Worm (Caenorhabditis elegans) whole organism, L3 larva: ENCODE results near the gene F42C5.3.

Experiments
- ama-1 ChIP-seq: fragments of 150-350 bp; optimal IDR thresholded peaks from 2 replicates; lab custom pipeline; 2018
- ceh-82 ChIP-seq: fragments of 150-350 bp; optimal IDR thresholded peaks from 2 replicates; lab custom pipeline; 2014; ENCODE audit warnings: missing biosample characterization, missing genetic modification characterization
- daf-12 ChIP-seq: fragments of 150-350 bp; optimal IDR thresholded peaks from 2 replicates; lab custom pipeline; 2014; ENCODE audit warnings: missing biosample characterization, missing genetic modification reagents, missing genetic modification characterization
- egl-27 ChIP-seq: sonication (generic microtip); optimal IDR thresholded peaks from 4 replicates; lab custom pipeline; 2017; ENCODE audit warnings: missing biosample characterization, missing genetic modification reagents, missing genetic modification characterization
- elt-3 ChIP-seq, 3 experiments: fragments of 150-350 bp in 1 of 3; sonication (generic microtip) in 2 of 3; optimal IDR thresholded peaks; 2 replicates in 2 of 3; 4 replicates in 1 of 3; lab custom pipeline; 2014 to 2017; ENCODE audit warnings: missing biosample characterization in 3 of 3, missing genetic modification characterization in 3 of 3
- fkh-10 ChIP-seq: sonication (generic microtip); optimal IDR thresholded peaks from 2 replicates; lab custom pipeline; 2017; ENCODE audit warnings: missing biosample characterization, missing genetic modification reagents, missing genetic modification characterization
- jun-1 ChIP-seq: fragments of 150-350 bp; optimal IDR thresholded peaks from 2 replicates; lab custom pipeline; 2014; ENCODE audit warnings: missing biosample characterization, missing genetic modification reagents, missing genetic modification characterization
- nhr-12 ChIP-seq: fragments of 150-350 bp; optimal IDR thresholded peaks from 2 replicates; lab custom pipeline; 2014; ENCODE audit warnings: missing biosample characterization, missing genetic modification characterization
- nhr-237 ChIP-seq: fragments of 150-350 bp; optimal IDR thresholded peaks from 2 replicates; lab custom pipeline; 2014; ENCODE audit warnings: missing biosample characterization, missing genetic modification characterization
- nhr-25 ChIP-seq: sonication (generic microtip); optimal IDR thresholded peaks from 2 replicates; lab custom pipeline; 2017; ENCODE audit warnings: missing biosample characterization, missing genetic modification characterization
- nhr-28 ChIP-seq: fragments of 150-350 bp; optimal IDR thresholded peaks from 2 replicates; lab custom pipeline; 2014; ENCODE audit warnings: missing biosample characterization, missing genetic modification characterization
- pqm-1 ChIP-seq: fragments of 150-350 bp; optimal IDR thresholded peaks from 2 replicates; lab custom pipeline; 2017; ENCODE audit warnings: missing biosample characterization, missing genetic modification characterization, inconsistent platforms
- snpc-4 ChIP-seq: fragments of 150-350 bp; optimal IDR thresholded peaks from 2 replicates; lab custom pipeline; 2014; ENCODE audit warnings: missing biosample characterization, missing genetic modification characterization
- unc-39 ChIP-seq: sonication (generic microtip); optimal IDR thresholded peaks from 4 replicates; lab custom pipeline; 2017; ENCODE audit warnings: missing biosample characterization, missing genetic modification characterization

DNA sequence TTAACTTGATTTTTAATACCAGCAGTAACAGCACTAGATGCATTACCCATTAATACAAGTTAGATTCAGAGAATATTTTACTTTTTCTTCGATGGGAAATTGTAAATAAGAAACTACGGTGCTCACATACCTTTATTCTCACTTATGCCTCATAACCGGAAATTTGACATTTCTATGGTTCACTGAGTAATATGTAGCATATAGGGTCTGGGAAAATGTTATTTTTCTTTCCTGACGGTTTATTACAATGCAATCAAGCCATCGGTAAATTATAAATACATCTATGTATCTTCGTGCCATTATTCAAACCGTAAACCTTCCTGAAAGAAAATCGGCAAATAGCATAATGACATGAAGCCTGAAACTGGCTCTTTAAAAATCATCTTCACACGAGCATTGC is 45.3 kb upstream of the F42C5.3 start, which contains the start of gene ocr-4:
- TF ChIP-seq nhr-28 (tag; lab: Kevin White, UChicago) (no peak), daf-12 (tag; lab: Kevin White, UChicago) (no peak), unc-39 (no peak), snpc-4 (tag; lab: Kevin White, UChicago) (no peak), nhr-12 (tag; lab: Kevin White, UChicago) (no peak), jun-1 (tag; lab: Kevin White, UChicago) (no peak), nhr-25 (no peak), fkh-10 (GFP tag; lab: Kevin White, UChicago) (no peak), pqm-1 (tag; lab: Kevin White, UChicago) (no peak), elt-3 (tag; optimal IDR thresholded peaks at IDR 0.05; lab: Kevin White, UChicago) (no peak), nhr-237 (tag; lab: Kevin White, UChicago) (no peak), ama-1 (lab: Kevin White, UChicago) (no peak), egl-27 (tag; lab: Kevin White, UChicago) (no peak), ceh-82 (tag; lab: Kevin White, UChicago) (no peak)
